Worm (Caenorhabditis elegans): ENCODE measurements around the gene nhr-37.

nhr-37 gene

DNA sequence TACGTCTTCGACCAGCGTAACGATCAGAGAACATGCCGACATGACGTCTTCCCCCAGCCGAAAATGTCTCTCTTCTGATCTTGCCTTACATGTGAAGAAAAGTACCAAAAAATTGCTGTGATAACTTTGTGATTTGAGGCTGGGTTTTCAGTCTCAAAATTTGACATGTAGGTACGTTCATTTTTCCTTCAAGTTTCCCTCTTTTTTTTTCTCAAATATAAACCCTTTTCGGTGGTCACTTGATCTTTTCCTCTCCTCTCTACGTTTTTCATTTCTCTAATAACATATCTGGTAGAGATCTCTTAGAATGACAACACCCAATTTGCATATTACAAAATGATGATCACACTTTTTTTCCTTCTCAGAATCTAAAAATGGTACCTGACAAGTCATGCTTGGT is at the start of gene nhr-37:
nhr-37 (plus strand) TSS at position 301 of the 400 bp plus-strand sequence.
- TF ChIP-seq D1046.2 (GFP tag; IDR thresholded peaks at IDR 0.05) (no peak), nhr-48 (tag; optimal IDR thresholded peaks at IDR 0.05) (no peak), nhr-237 (tag; optimal IDR thresholded peaks at IDR 0.05) (no peak)

DNA sequence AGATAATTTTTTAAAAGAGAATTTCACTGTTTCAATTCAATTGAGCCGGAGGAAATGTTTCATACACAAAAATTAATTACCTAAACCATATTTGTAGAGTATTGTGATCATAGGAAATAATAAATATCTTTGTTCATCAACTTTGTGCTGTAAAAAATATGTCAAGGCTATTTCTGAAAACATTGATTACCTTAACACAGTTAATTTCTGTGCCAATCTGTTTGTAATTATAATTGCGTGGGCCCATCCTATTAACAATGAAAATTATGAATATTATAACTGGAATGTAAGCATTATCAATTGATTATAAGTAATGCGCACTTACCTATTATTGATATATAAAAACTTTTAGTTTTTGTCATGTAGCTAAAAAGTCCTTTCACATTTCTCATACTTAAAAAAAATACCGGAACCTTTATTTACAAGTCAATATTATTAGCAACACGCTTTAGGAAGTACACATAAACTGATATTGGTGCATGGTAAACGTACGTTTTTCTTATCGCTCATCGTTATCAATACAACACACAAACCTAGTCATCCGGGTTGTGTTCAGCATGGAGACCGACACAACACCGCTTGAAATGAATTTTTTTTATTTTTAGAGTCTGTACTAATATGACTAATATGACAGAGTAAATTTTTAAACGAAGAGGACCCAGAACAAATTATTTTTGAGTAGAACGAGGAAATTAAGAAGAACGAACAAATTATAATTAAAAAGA is 46.4 kb upstream of the nhr-37 start, which contains the start of gene fut-2:
fut-2 (minus strand) TSS at position 485 of the 725 bp plus-strand sequence.
- TF ChIP-seq dve-1 (tag; optimal IDR thresholded peaks at IDR 0.05; ENCODE audit: insufficient read depth) (peak; percentile 67), nhr-28 (tag; optimal IDR thresholded peaks at IDR 0.05) (peak; percentile 90), dmd-6 (GFP tag; IDR thresholded peaks at IDR 0.05) (peak; percentile 33; the same call in 1 of the 2 replicates), F44E2.7 (GFP tag; IDR thresholded peaks at IDR 0.05) (no peak), pha-4 (GFP tag; IDR thresholded peaks at IDR 0.05) (no peak), pha-4 (tag; optimal IDR thresholded peaks at IDR 0.05) (no peak), ama-1 (optimal IDR thresholded peaks at IDR 0.05) (no peak), nhr-48 (tag; optimal IDR thresholded peaks at IDR 0.05) (no peak), aha-1 (tag) (peak; percentile 90), daf-16 (GFP tag; optimal IDR thresholded peaks at IDR 0.05) (no peak), daf-16 (tag; optimal IDR thresholded peaks at IDR 0.05) (peak; percentile 96), lin-39 (tag; optimal IDR thresholded peaks at IDR 0.05) (no peak), unc-39 (tag; optimal IDR thresholded peaks at IDR 0.05) (no peak), mdl-1 (tag; optimal IDR thresholded peaks at IDR 0.05) (peak in 1 of 2 experiments; percentile 5), nhr-102 (tag; optimal IDR thresholded peaks at IDR 0.05) (no peak), ctbp-1 (GFP tag; IDR thresholded peaks at IDR 0.05) (no peak), nhr-42 (GFP tag; IDR thresholded peaks at IDR 0.05) (no peak), pqm-1 (tag; optimal IDR thresholded peaks at IDR 0.05) (peak; percentile 98), sdz-12 (GFP tag; optimal IDR thresholded peaks at IDR 0.05) (no peak), lin-1 (GFP tag; IDR thresholded peaks at IDR 0.05) (no peak), F37D6.2 (tag; optimal IDR thresholded peaks at IDR 0.05) (no peak), ZK337.2 (GFP tag; IDR thresholded peaks at IDR 0.05) (no peak), egl-43 (GFP tag; IDR thresholded peaks at IDR 0.05) (no peak)

DNA sequence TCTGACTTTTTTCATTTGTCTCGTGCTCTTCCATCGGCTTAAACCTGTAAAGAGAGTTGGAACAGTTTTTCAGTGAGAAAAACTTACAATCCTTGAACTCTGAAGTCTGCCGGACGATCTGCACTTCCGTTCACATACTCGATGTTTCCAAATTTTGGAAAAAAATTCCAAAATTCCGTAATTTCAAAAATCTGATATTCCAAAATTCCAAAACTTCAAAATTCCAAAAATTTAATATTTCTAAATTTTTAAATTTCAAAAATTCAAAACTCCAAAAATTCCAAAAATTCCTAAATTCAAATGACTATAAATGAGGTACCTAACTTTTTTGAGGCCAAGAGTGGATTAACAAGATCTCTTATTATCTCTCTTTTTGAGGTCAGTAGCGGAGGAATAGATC is 45.4 kb upstream of the nhr-37 start, which contains the start of gene EGAP9.4:
EGAP9.4 (plus strand) TSS at position 301 of the 400 bp plus-strand sequence.
- TF ChIP-seq tra-1 (GFP tag; IDR thresholded peaks at IDR 0.05) (no peak), nhr-6 (tag; optimal IDR thresholded peaks at IDR 0.05) (no peak), duxl-1 (tag; optimal IDR thresholded peaks at IDR 0.05; ENCODE audit: poor library complexity) (no peak), hlh-30 (tag; optimal IDR thresholded peaks at IDR 0.05; ENCODE audit: insufficient read depth) (no peak), nhr-42 (GFP tag; IDR thresholded peaks at IDR 0.05) (no peak), nhr-102 (tag; optimal IDR thresholded peaks at IDR 0.05) (no peak), mxl-3 (GFP tag; optimal IDR thresholded peaks at IDR 0.05) (no peak), T20F7.1 (GFP tag; optimal IDR thresholded peaks at IDR 0.05) (no peak), snpc-4 (tag; optimal IDR thresholded peaks at IDR 0.05) (no peak), php-3 (GFP tag; IDR thresholded peaks at IDR 0.05) (no peak), hif-1 (tag; optimal IDR thresholded peaks at IDR 0.05) (no peak), ztf-11 (tag; optimal IDR thresholded peaks at IDR 0.05) (no peak), ceh-44 (GFP tag; IDR thresholded peaks at IDR 0.05) (no peak), F26F4.8 (GFP tag; conservative IDR thresholded peaks at IDR 0.05) (no peak), madf-9 (GFP tag; conservative IDR thresholded peaks at IDR 0.05) (no peak), lin-38 (GFP tag; IDR thresholded peaks at IDR 0.05) (no peak), F37D6.2 (tag; optimal IDR thresholded peaks at IDR 0.05) (no peak), lin-39 (tag; optimal IDR thresholded peaks at IDR 0.05) (no peak)

Measured in whole organism, L4 larva.